Fruit fly (Drosophila melanogaster) whole organism, embryonic: ENCODE results near the gene CG3339.

ENCODE experiments used
- Asciz ChIP-seq: fragments of 200-800 bp; sonication (Bioruptor generic); optimal IDR thresholded peaks from 2 replicates; lab custom pipeline; 2017; ENCODE audit warnings: missing biosample characterization, mild to moderate bottlenecking, missing genetic modification characterization, missing genetic modification reagents
- B-H1 ChIP-seq: fragments of 200-800 bp; sonication (Bioruptor generic); IDR thresholded peaks from 3 replicates; pipeline ENCODE4 v1.3.6; 2022; ENCODE audit warnings: missing biosample characterization, missing genetic modification characterization
- Blimp-1 ChIP-seq: fragments of 200-800 bp; sonication (Bioruptor generic); optimal IDR thresholded peaks from 3 replicates; lab custom pipeline; 2018; ENCODE audit warnings: missing biosample characterization, missing genetic modification characterization, mild to moderate bottlenecking, moderate library complexity, missing genetic modification reagents
- CG10462 ChIP-seq: fragments of 200-800 bp; sonication (Bioruptor generic); optimal IDR thresholded peaks from 2 replicates; lab custom pipeline; 2016; ENCODE audit warnings: missing biosample characterization, missing genetic modification characterization
- CG12769 ChIP-seq: fragments of 200-800 bp; sonication (Bioruptor generic); optimal IDR thresholded peaks from 2 replicates; lab custom pipeline; 2019; ENCODE audit warnings: missing biosample characterization, mild to moderate bottlenecking, missing genetic modification characterization, moderate library complexity
- CG14014 ChIP-seq: fragments of 200-800 bp; sonication (Bioruptor generic); IDR thresholded peaks from 2 replicates; pipeline ENCODE4 v1.3.6; 2022; ENCODE audit warnings: missing biosample characterization, missing genetic modification characterization
- CG15479 ChIP-seq: fragments of 200-800 bp; sonication (Bioruptor generic); optimal IDR thresholded peaks from 3 replicates; lab custom pipeline; 2019; ENCODE audit warnings: missing biosample characterization, mild to moderate bottlenecking, missing genetic modification characterization, moderate library complexity
- CG1647 ChIP-seq: fragments of 200-800 bp; sonication (Bioruptor generic); optimal IDR thresholded peaks from 3 replicates; lab custom pipeline; 2016; ENCODE audit warnings: missing biosample characterization, missing genetic modification characterization
- CG17385 ChIP-seq: fragments of 200-800 bp; sonication (Bioruptor generic); optimal IDR thresholded peaks from 3 replicates; lab custom pipeline; 2018; ENCODE audit warnings: missing biosample characterization, mild to moderate bottlenecking, missing genetic modification characterization
- CG17568 ChIP-seq: fragments of 200-800 bp; sonication (Bioruptor generic); optimal IDR thresholded peaks from 2 replicates; lab custom pipeline; 2018; ENCODE audit warnings: missing biosample characterization, mild to moderate bottlenecking, missing genetic modification characterization, moderate library complexity
- CG18011 ChIP-seq: fragments of 200-800 bp; sonication (Bioruptor generic); optimal IDR thresholded peaks from 2 replicates; lab custom pipeline; 2017; ENCODE audit warnings: missing biosample characterization, missing genetic modification characterization, mild to moderate bottlenecking, moderate library complexity, missing genotype
- CG18764 ChIP-seq: fragments of 200-800 bp; sonication (Bioruptor generic); optimal IDR thresholded peaks from 3 replicates; lab custom pipeline; 2016; ENCODE audit warnings: missing biosample characterization, missing genetic modification characterization
- CG2202 ChIP-seq: fragments of 200-800 bp; sonication (Bioruptor generic); optimal IDR thresholded peaks from 2 replicates; lab custom pipeline; 2018; ENCODE audit warnings: missing biosample characterization, mild to moderate bottlenecking, missing genetic modification characterization
- CG33213 ChIP-seq: fragments of 200-800 bp; sonication (Bioruptor generic); optimal IDR thresholded peaks from 3 replicates; lab custom pipeline; 2016; ENCODE audit warnings: missing biosample characterization, missing genetic modification characterization
- CG3838 ChIP-seq: fragments of 200-800 bp; sonication (Bioruptor generic); optimal IDR thresholded peaks from 3 replicates; lab custom pipeline; 2016; ENCODE audit warnings: missing biosample characterization, missing genetic modification characterization
- CG3847 ChIP-seq: fragments of 200-800 bp; sonication (Bioruptor generic); IDR thresholded peaks from 2 replicates; pipeline ENCODE4 v1.3.6; 2022; ENCODE audit warnings: missing biosample characterization, missing genetic modification characterization
- CG6272 ChIP-seq: fragments of 200-800 bp; sonication (Bioruptor generic); IDR thresholded peaks from 2 replicates; pipeline ENCODE4 v1.3.6; 2022; ENCODE audit warnings: missing biosample characterization, missing genetic modification characterization
- CG6791 ChIP-seq: fragments of 200-800 bp; sonication (Bioruptor generic); IDR thresholded peaks from 3 replicates; pipeline ENCODE4 v1.3.6; 2022; ENCODE audit warnings: missing biosample characterization, missing genetic modification characterization; ENCODE audit not compliant: partially characterized antibody
- CG6813 ChIP-seq: fragments of 200-800 bp; sonication (Bioruptor generic); optimal IDR thresholded peaks from 2 replicates; lab custom pipeline; 2017; ENCODE audit warnings: missing biosample characterization, missing genetic modification characterization, mild to moderate bottlenecking, moderate library complexity, missing genetic modification reagents
- CG7271 ChIP-seq: fragments of 200-800 bp; sonication (Bioruptor generic); optimal IDR thresholded peaks from 2 replicates; lab custom pipeline; 2018; ENCODE audit warnings: missing biosample characterization, mild to moderate bottlenecking, missing genetic modification characterization, moderate library complexity
- CG7556 ChIP-seq: fragments of 200-800 bp; sonication (Bioruptor generic); optimal IDR thresholded peaks from 2 replicates; lab custom pipeline; 2017; ENCODE audit warnings: missing biosample characterization, mild to moderate bottlenecking, missing genetic modification characterization
- CG8388 ChIP-seq: fragments of 200-800 bp; sonication (Bioruptor generic); optimal IDR thresholded peaks from 2 replicates; lab custom pipeline; 2019; ENCODE audit warnings: missing biosample characterization, mild to moderate bottlenecking, missing genetic modification characterization, moderate library complexity
- Dbx ChIP-seq: fragments of 200-800 bp; sonication (Bioruptor generic); IDR thresholded peaks from 3 replicates; pipeline ENCODE4 v1.3.6; 2022; ENCODE audit warnings: missing biosample characterization, missing genetic modification characterization
- Dip3 ChIP-seq: fragments of 200-800 bp; sonication (Bioruptor generic); optimal IDR thresholded peaks from 3 replicates; lab custom pipeline; 2016; ENCODE audit warnings: missing biosample characterization, missing genetic modification characterization
- Dll ChIP-seq: fragments of 200-800 bp; sonication (Bioruptor generic); IDR thresholded peaks from 4 replicates; pipeline ENCODE4 v1.3.6; 2022; ENCODE audit warnings: missing biosample characterization, missing genetic modification characterization; ENCODE audit not compliant: partially characterized antibody
- Dref ChIP-seq: fragments of 200-800 bp; sonication (Bioruptor generic); IDR thresholded peaks from 2 replicates; pipeline ENCODE4 v1.3.6; 2022; ENCODE audit warnings: missing biosample characterization, missing genetic modification characterization
- Fer1 ChIP-seq: fragments of 200-800 bp; sonication (Bioruptor generic); optimal IDR thresholded peaks from 2 replicates; lab custom pipeline; 2017; ENCODE audit warnings: missing biosample characterization, mild to moderate bottlenecking, missing genetic modification characterization
- Hr78 ChIP-seq, 2 experiments: fragments of 200-800 bp in 1 of 2; fragments of >200 bp in 1 of 2; sonication (Bioruptor generic) in 1 of 2; optimal IDR thresholded peaks; 2 replicates each; lab custom pipeline; 2017 to 2019; ENCODE audit warnings: missing biosample characterization in 2 of 2, missing genetic modification characterization in 2 of 2, mild to moderate bottlenecking in 1 of 2, moderate library complexity in 1 of 2
- Lpt ChIP-seq: fragments of >200 bp; optimal IDR thresholded peaks from 2 replicates; lab custom pipeline; 2018; ENCODE audit warnings: missing biosample characterization, missing genetic modification characterization
- MESR4 ChIP-seq: fragments of 200-800 bp; sonication (Bioruptor generic); optimal IDR thresholded peaks from 2 replicates; lab custom pipeline; 2018; ENCODE audit warnings: missing biosample characterization, mild to moderate bottlenecking, missing genetic modification characterization, moderate library complexity
- Optix ChIP-seq: fragments of 200-800 bp; sonication (Bioruptor generic); IDR thresholded peaks from 3 replicates; pipeline ENCODE4 v1.3.6; 2022; ENCODE audit warnings: missing biosample characterization, missing genetic modification characterization
- Sin3A ChIP-seq: fragments of >200 bp; optimal IDR thresholded peaks from 2 replicates; lab custom pipeline; 2018
- Taf1 ChIP-seq: fragments of 200-800 bp; sonication (Bioruptor generic); IDR thresholded peaks from 2 replicates; pipeline ENCODE4 v1.3.6; 2022; ENCODE audit warnings: missing biosample characterization, missing genetic modification characterization
- Trl ChIP-seq, 3 experiments: fragments of >200 bp in 2 of 3; fragments of 200-800 bp in 1 of 3; sonication (Bioruptor generic) in 1 of 3; optimal IDR thresholded peaks; 2 replicates in 1 of 3; 3 replicates in 2 of 3; lab custom pipeline; 2016 to 2017; ENCODE audit warnings: missing biosample characterization in 1 of 3, missing genetic modification characterization in 1 of 3
- Xrp1 ChIP-seq: fragments of 200-800 bp; sonication (Bioruptor generic); IDR thresholded peaks from 2 replicates; pipeline ENCODE4 v1.3.6; 2022; ENCODE audit warnings: missing biosample characterization, missing genetic modification characterization
- bsh ChIP-seq, 2 experiments: fragments of 200-800 bp; sonication (Bioruptor generic); optimal IDR thresholded peaks; 2 replicates each; lab custom pipeline; 2017 to 2018; ENCODE audit warnings: mild to moderate bottlenecking in 2 of 2, missing biosample characterization in 2 of 2, missing genetic modification characterization in 2 of 2, moderate library complexity in 1 of 2
- btn ChIP-seq: fragments of 200-800 bp; sonication (Bioruptor generic); optimal IDR thresholded peaks from 2 replicates; lab custom pipeline; 2016; ENCODE audit warnings: missing biosample characterization, missing genetic modification characterization
- corto ChIP-seq: fragments of 200-800 bp; sonication (Bioruptor generic); optimal IDR thresholded peaks from 2 replicates; lab custom pipeline; 2016; ENCODE audit warnings: missing biosample characterization, mild to moderate bottlenecking, missing genetic modification characterization, moderate library complexity
- crc ChIP-seq: fragments of 200-800 bp; sonication (Bioruptor generic); optimal IDR thresholded peaks from 2 replicates; lab custom pipeline; 2016; ENCODE audit warnings: missing biosample characterization, missing genetic modification characterization
- da ChIP-seq: fragments of 200-800 bp; sonication (Bioruptor generic); optimal IDR thresholded peaks from 2 replicates; lab custom pipeline; 2016; ENCODE audit warnings: missing biosample characterization, missing genetic modification characterization
- gfzf ChIP-seq: fragments of 200-800 bp; sonication (Bioruptor generic); optimal IDR thresholded peaks from 2 replicates; lab custom pipeline; 2016; ENCODE audit warnings: missing biosample characterization, mild to moderate bottlenecking, missing genetic modification characterization, moderate library complexity
- gsb-n ChIP-seq: fragments of 200-800 bp; sonication (Bioruptor generic); optimal IDR thresholded peaks from 3 replicates; lab custom pipeline; 2018; ENCODE audit warnings: missing biosample characterization, mild to moderate bottlenecking, missing genetic modification characterization
- ind ChIP-seq: fragments of 200-800 bp; sonication (Bioruptor generic); optimal IDR thresholded peaks from 3 replicates; lab custom pipeline; 2016; ENCODE audit warnings: missing biosample characterization, missing genetic modification characterization
- lola ChIP-seq, 3 experiments: fragments of >200 bp in 2 of 3; fragments of 200-800 bp in 1 of 3; sonication (Bioruptor generic) in 1 of 3; optimal IDR thresholded peaks; 2 replicates each; lab custom pipeline; 2017 to 2019; ENCODE audit warnings: missing biosample characterization in 3 of 3, missing genetic modification characterization in 3 of 3, mild to moderate bottlenecking in 1 of 3, moderate library complexity in 1 of 3
- prd ChIP-seq, 3 experiments: fragments of >200 bp in 2 of 3; fragments of 200-800 bp in 1 of 3; sonication (Bioruptor generic) in 1 of 3; optimal IDR thresholded peaks in 2 of 3; IDR thresholded peaks in 1 of 3; 2 replicates in 2 of 3; 3 replicates in 1 of 3; pipeline versions ENCODE4 v1.3.6 to Lab custom; 2017 to 2022; ENCODE audit warnings: missing biosample characterization in 1 of 3, missing genetic modification characterization in 1 of 3
- ro ChIP-seq: fragments of 200-800 bp; sonication (Bioruptor generic); IDR thresholded peaks from 2 replicates; pipeline ENCODE4 v1.3.6; 2022; ENCODE audit warnings: missing biosample characterization, missing genetic modification characterization
- tio ChIP-seq: fragments of 200-800 bp; sonication (Bioruptor generic); optimal IDR thresholded peaks from 2 replicates; lab custom pipeline; 2017; ENCODE audit warnings: missing biosample characterization, missing genetic modification characterization, inconsistent platforms

Gene CG3339

DNA sequence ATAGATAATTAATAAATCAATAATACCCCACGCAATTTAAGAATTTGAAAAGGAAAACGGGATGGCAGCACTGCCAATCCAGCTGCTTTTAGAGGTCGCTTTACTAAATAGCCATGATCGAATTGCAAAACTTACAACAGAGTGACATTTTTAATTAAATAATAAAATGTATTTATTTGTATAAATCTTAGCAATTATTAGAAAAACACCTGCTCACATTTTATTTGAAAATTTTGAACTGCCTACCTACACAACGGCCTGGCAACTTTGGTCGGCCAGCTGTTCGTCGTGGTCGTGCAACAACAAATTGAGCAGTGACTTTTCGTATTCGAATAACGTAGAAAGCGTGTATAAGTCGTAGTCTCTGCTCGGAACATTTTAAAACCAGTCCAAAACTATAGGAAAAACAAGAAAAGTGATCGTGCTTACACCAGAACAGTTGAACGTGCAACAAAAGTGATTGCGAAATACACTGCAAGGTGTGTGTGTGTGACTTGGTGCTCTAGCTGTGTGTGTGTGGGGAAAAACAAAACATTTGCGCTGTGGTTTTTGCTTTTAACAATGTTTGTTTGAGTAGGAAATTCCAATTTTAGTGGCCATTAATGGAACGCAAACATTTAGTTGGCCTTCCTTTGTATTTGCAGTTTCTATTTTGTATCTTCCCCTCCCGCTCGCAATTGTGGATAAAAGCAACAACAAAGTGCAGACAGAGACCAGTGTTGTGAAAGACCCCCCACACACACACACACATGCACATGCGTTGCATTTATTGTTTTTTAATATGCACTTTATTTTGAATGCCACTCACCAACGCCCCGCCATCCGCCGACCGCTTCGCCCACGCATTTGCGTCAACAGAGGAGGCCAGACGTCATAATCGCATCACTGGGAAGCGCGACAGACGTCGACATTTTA is 47.3 kb downstream of the CG3339 start, which contains the start of gene CG5938:
TSS of gene CG5938 (plus strand) at position 262 of the 915 bp plus-strand sequence.
- TF ChIP-seq CG8388 (GFP tag; lab: Kevin White, UChicago) (no peak), lola (GFP tag; optimal IDR thresholded peaks at IDR 0.05; lab: Kevin White, UChicago) (peak in 1 of 3 experiments; percentile 20), CG7556 (GFP tag; lab: Kevin White, UChicago) (no peak), ind (GFP tag; lab: Kevin White, UChicago) (peak; percentile 14), CG6813 (no peak), Blimp-1 (GFP tag; lab: Kevin White, UChicago) (peak; percentile 6), CG7271 (tag; lab: Kevin White, UChicago) (no peak), CG3838 (GFP tag; lab: Kevin White, UChicago) (no peak), CG2202 (tag; lab: Kevin White, UChicago) (no peak), CG17568 (GFP tag; lab: Kevin White, UChicago) (no peak), Sin3A (lab: Kevin White, UChicago) (no peak), ro (GFP tag; lab: Robert Waterston, UW) (no peak), CG18011 (GFP tag; lab: Kevin White, UChicago) (no peak), CG6272 (GFP tag; lab: Robert Waterston, UW) (no peak), crc (GFP tag; lab: Kevin White, UChicago) (no peak), Asciz (GFP tag; lab: Kevin White, UChicago) (no peak), Dll (0 out of 4 replicates have a peak, but pooled peaks have one; percentile 21), CG15479 (GFP tag; lab: Kevin White, UChicago) (peak; percentile 53), Hr78 (GFP tag; optimal IDR thresholded peaks at IDR 0.05; lab: Kevin White, UChicago) (no peak), Dbx (0 out of 3 replicates have a peak, but pooled peaks have one; percentile 27), CG10462 (GFP tag; lab: Kevin White, UChicago) (no peak), corto (GFP tag; lab: Kevin White, UChicago) (no peak), Xrp1 (GFP tag; lab: Robert Waterston, UW) (peak; percentile 26; the same call in 1 of the 2 replicates), CG12769 (tag; lab: Kevin White, UChicago) (no peak), Trl (optimal IDR thresholded peaks at IDR 0.05; lab: Kevin White, UChicago) (no peak), Trl (GFP tag; optimal IDR thresholded peaks at IDR 0.05; lab: Kevin White, UChicago) (no peak), Fer1 (GFP tag; lab: Kevin White, UChicago) (peak; percentile 22), CG3847 (GFP tag; lab: Robert Waterston, UW) (peak; percentile 44), MESR4 (peak; percentile 73), da (GFP tag; lab: Kevin White, UChicago) (no peak), gsb-n (tag; lab: Kevin White, UChicago) (no peak), B-H1 (no peak), tio (GFP tag; lab: Kevin White, UChicago) (no peak), gfzf (GFP tag; lab: Kevin White, UChicago) (no peak), Taf1 (GFP tag; lab: Robert Waterston, UW) (no peak), bsh (GFP tag; optimal IDR thresholded peaks at IDR 0.05; lab: Kevin White, UChicago) (peak in 1 of 2 experiments; percentile 23), btn (no peak), CG17385 (GFP tag; lab: Kevin White, UChicago) (peak; percentile 48), prd (optimal IDR thresholded peaks at IDR 0.05; lab: Kevin White, UChicago) (no peak), prd (GFP tag; IDR thresholded peaks at IDR 0.05; lab: Robert Waterston, UW) (peak; percentile 50; the same call in 1 of the 3 replicates), Lpt (GFP tag; lab: Kevin White, UChicago) (no peak), CG6791 (GFP tag; lab: Robert Waterston, UW) (no peak), CG18764 (peak; percentile 23), Optix (GFP tag; lab: Robert Waterston, UW) (no peak), Dip3 (GFP tag; lab: Kevin White, UChicago) (no peak), CG33213 (GFP tag; lab: Kevin White, UChicago) (no peak), Dref (no peak), CG1647 (GFP tag; lab: Kevin White, UChicago) (no peak), CG14014 (GFP tag; lab: Robert Waterston, UW) (no peak)
